Worm (Caenorhabditis elegans) whole organism, midembryonic: ENCODE data around the gene pho-4.

Source experiments
- T22C8.4 ChIP-seq: fragments of 200-800 bp; sonication (Bioruptor generic); IDR thresholded peaks from 2 replicates; pipeline ENCODE4 v1.3.6; 2022; ENCODE audit warnings: missing genetic modification characterization, missing compliant biosample characterization
- flt-1 ChIP-seq: fragments of 200-800 bp; sonication (Bioruptor generic); IDR thresholded peaks from 2 replicates; pipeline ENCODE4 v1.3.6; 2022; ENCODE audit warnings: missing genetic modification characterization, missing compliant biosample characterization
- klf-2 ChIP-seq: fragments of 200-800 bp; sonication (Bioruptor generic); conservative IDR thresholded peaks from 2 replicates; pipeline ENCODE4 v1.3.6; 2022; ENCODE audit warnings: missing genetic modification reagents, missing genetic modification characterization, missing compliant biosample characterization
- med-1 ChIP-seq: sonication (generic microtip); optimal IDR thresholded peaks from 2 replicates; lab custom pipeline; 2017; ENCODE audit warnings: missing genetic modification characterization, mild to moderate bottlenecking, missing compliant biosample characterization, antibody characterized with exemption, missing genetic modification reagents; ENCODE audit not compliant: insufficient read depth
- ref-1 ChIP-seq: fragments of 200-800 bp; sonication (Bioruptor generic); conservative IDR thresholded peaks from 2 replicates; pipeline ENCODE4 v1.3.6; 2022; ENCODE audit warnings: missing genetic modification reagents, missing genetic modification characterization, missing compliant biosample characterization
- tab-1 ChIP-seq: fragments of 200-800 bp; sonication (Bioruptor generic); IDR thresholded peaks from 2 replicates; pipeline ENCODE4 v1.3.6; 2022; ENCODE audit warnings: missing genetic modification characterization, missing compliant biosample characterization
- ztf-23 ChIP-seq: fragments of 200-800 bp; sonication (Bioruptor generic); IDR thresholded peaks from 2 replicates; pipeline ENCODE4 v1.3.6; 2022; ENCODE audit warnings: missing genetic modification reagents, missing genetic modification characterization, missing compliant biosample characterization
- ztf-29 ChIP-seq: fragments of 200-800 bp; sonication (Bioruptor generic); IDR thresholded peaks from 2 replicates; pipeline ENCODE4 v1.3.6; 2022; ENCODE audit warnings: missing genetic modification reagents, missing genetic modification characterization, missing compliant biosample characterization

- no peak for TF ChIP-seq tab-1 (GFP tag; lab: Robert Waterston, UW)
- no peak for TF ChIP-seq flt-1
- TF ChIP-seq ref-1, result no peak
- TF ChIP-seq med-1, result no peak
- no peak for TF ChIP-seq klf-2 (GFP tag; lab: Robert Waterston, UW)
- no peak for TF ChIP-seq ztf-23 (GFP tag; lab: Robert Waterston, UW)
- no peak for TF ChIP-seq ztf-29 (GFP tag; lab: Robert Waterston, UW)
- TF ChIP-seq T22C8.4 (GFP tag; lab: Robert Waterston, UW), result no peak
Observed at ce11 chrII:5201922-5202562, 36.2 kb downstream of the pho-4 start.
